Fruit fly (Drosophila melanogaster) whole organism, adult: Measurements from ENCODE around the gene CG14411.

ENCODE experiments used
- CG11617 ChIP-seq: fragments of 200-800 bp; sonication (Bioruptor generic); optimal IDR thresholded peaks from 2 replicates; lab custom pipeline; 2017; ENCODE audit warnings: mild to moderate bottlenecking, missing biosample characterization, missing genetic modification reagents, missing genetic modification characterization
- CG14711 ChIP-seq: fragments of 200-800 bp; sonication (Bioruptor generic); optimal IDR thresholded peaks from 2 replicates; lab custom pipeline; 2018; ENCODE audit warnings: missing biosample characterization, mild to moderate bottlenecking, missing genetic modification characterization, moderate library complexity
- CG1620 ChIP-seq: fragments of 200-800 bp; sonication (Bioruptor generic); optimal IDR thresholded peaks from 2 replicates; lab custom pipeline; 2016; ENCODE audit warnings: missing biosample characterization, missing genetic modification characterization
- CG33017 ChIP-seq: fragments of 200-800 bp; sonication (Bioruptor generic); optimal IDR thresholded peaks from 2 replicates; lab custom pipeline; 2018; ENCODE audit warnings: missing biosample characterization, mild to moderate bottlenecking, missing genetic modification characterization, moderate library complexity
- CG7101 ChIP-seq: fragments of 200-800 bp; sonication (Bioruptor generic); optimal IDR thresholded peaks from 2 replicates; lab custom pipeline; 2018; ENCODE audit warnings: missing biosample characterization, mild to moderate bottlenecking, missing genetic modification characterization, moderate library complexity
- Clk ChIP-seq: fragments of 200-800 bp; sonication (Bioruptor generic); optimal IDR thresholded peaks from 2 replicates; lab custom pipeline; 2017; ENCODE audit warnings: missing biosample characterization, missing genetic modification characterization
- Crg-1 ChIP-seq: fragments of 200-800 bp; sonication (Bioruptor generic); optimal IDR thresholded peaks from 2 replicates; lab custom pipeline; 2016; ENCODE audit warnings: missing biosample characterization, missing genetic modification characterization
- Hr96 ChIP-seq: fragments of 200-800 bp; sonication (Bioruptor generic); optimal IDR thresholded peaks from 2 replicates; lab custom pipeline; 2016; ENCODE audit warnings: missing biosample characterization, missing genetic modification characterization
- cic ChIP-seq: fragments of 200-800 bp; sonication (Bioruptor generic); optimal IDR thresholded peaks from 2 replicates; lab custom pipeline; 2017; ENCODE audit warnings: missing biosample characterization, mild to moderate bottlenecking, missing genetic modification characterization, moderate library complexity
- cnc ChIP-seq, 2 experiments: fragments of >200 bp; optimal IDR thresholded peaks; 2 replicates each; lab custom pipeline; 2017
- kay ChIP-seq: fragments of 200-800 bp; sonication (Bioruptor generic); peaks from one replicate; lab custom pipeline; 2016; ENCODE audit warnings: missing biosample characterization, missing genetic modification characterization, borderline replicate concordance
- tj ChIP-seq: fragments of 200-800 bp; sonication (Bioruptor generic); optimal IDR thresholded peaks from 3 replicates; lab custom pipeline; 2017; ENCODE audit warnings: missing biosample characterization, mild to moderate bottlenecking, missing genetic modification characterization, moderate library complexity
- toe ChIP-seq: fragments of 200-800 bp; sonication (Bioruptor generic); optimal IDR thresholded peaks from 2 replicates; lab custom pipeline; 2016; ENCODE audit warnings: missing biosample characterization, missing genetic modification characterization

DNA sequence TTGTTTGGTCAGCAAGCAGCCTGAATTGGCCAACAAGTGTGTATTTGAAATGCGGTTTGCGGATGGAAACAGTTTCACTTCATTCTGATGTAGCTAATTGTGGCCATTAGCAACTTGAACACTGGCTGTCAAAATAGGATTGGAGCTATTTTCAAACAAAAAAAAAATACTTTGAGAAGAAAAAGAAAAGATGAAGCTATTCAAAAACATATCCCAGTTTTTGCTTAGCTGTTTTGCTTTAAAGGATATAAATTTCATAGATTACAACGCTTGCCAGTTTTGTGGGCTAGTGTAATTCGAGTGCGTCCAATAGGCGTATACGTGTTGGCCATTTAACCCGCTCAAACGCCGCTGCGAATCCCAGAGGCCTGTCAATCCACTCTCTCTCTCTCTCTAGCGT, 20.2 kb upstream of the CG14411 start:
- TF ChIP-seq CG33017 (no peak), Crg-1 (GFP tag; lab: Kevin White, UChicago) (no peak), kay (GFP tag; lab: Kevin White, UChicago) (no peak), CG14711 (no peak), Hr96 (GFP tag; lab: Kevin White, UChicago) (no peak), CG11617 (GFP tag; lab: Kevin White, UChicago) (no peak), CG1620 (GFP tag; lab: Kevin White, UChicago) (no peak), CG7101 (tag; lab: Kevin White, UChicago) (no peak), tj (GFP tag; lab: Kevin White, UChicago) (no peak), Clk (GFP tag; lab: Kevin White, UChicago) (no peak), toe (no peak), cic (GFP tag; lab: Kevin White, UChicago) (no peak), cnc (optimal IDR thresholded peaks at IDR 0.05; lab: Kevin White, UChicago) (no peak)
